Worm (Caenorhabditis elegans) whole organism, mixed stage, embryonic: ENCODE results near the gene F44E2.4.

Experiments used
- M03D4.4 ChIP-seq: sonication (generic microtip); optimal IDR thresholded peaks from 2 replicates; lab custom pipeline; 2017; ENCODE audit warnings: mild to moderate bottlenecking, missing genetic modification characterization, missing compliant biosample characterization
- blmp-1 ChIP-seq: fragments of 150-350 bp; optimal IDR thresholded peaks from 2 replicates; lab custom pipeline; 2014; ENCODE audit warnings: missing biosample characterization, missing genetic modification characterization
- ceh-39 ChIP-seq: fragments of 150-350 bp; optimal IDR thresholded peaks from 2 replicates; lab custom pipeline; 2014; ENCODE audit warnings: missing biosample characterization, missing genetic modification characterization
- ceh-43 ChIP-seq: fragments of 200-800 bp; sonication (Bioruptor generic); optimal IDR thresholded peaks from 2 replicates; lab custom pipeline; 2018; ENCODE audit warnings: mild to moderate bottlenecking, missing genetic modification characterization, moderate library complexity, missing compliant biosample characterization
- cnd-1 ChIP-seq: fragments of 200-800 bp; sonication (Bioruptor generic); optimal IDR thresholded peaks from 2 replicates; lab custom pipeline; 2018; ENCODE audit warnings: mild to moderate bottlenecking, missing genetic modification characterization, missing compliant biosample characterization
- drap-1 ChIP-seq: fragments of 200-800 bp; sonication (Bioruptor generic); optimal IDR thresholded peaks from 3 replicates; lab custom pipeline; 2018; ENCODE audit warnings: mild to moderate bottlenecking, missing genetic modification characterization, missing compliant biosample characterization
- elt-1 ChIP-seq: sonication (generic microtip); optimal IDR thresholded peaks from 2 replicates; lab custom pipeline; 2017; ENCODE audit warnings: missing genetic modification characterization, mild to moderate bottlenecking, missing compliant biosample characterization, antibody characterized with exemption, moderate library complexity, borderline replicate concordance; ENCODE audit not compliant: insufficient read depth
- elt-3 ChIP-seq: fragments of 150-350 bp; optimal IDR thresholded peaks from 2 replicates; lab custom pipeline; 2014; ENCODE audit warnings: missing biosample characterization, missing genetic modification characterization
- flh-1 ChIP-seq: fragments of 200-800 bp; sonication (Bioruptor generic); optimal IDR thresholded peaks from 2 replicates; lab custom pipeline; 2018; ENCODE audit warnings: mild to moderate bottlenecking, missing genetic modification characterization, moderate library complexity, missing compliant biosample characterization
- ham-2 ChIP-seq: fragments of 200-800 bp; sonication (Bioruptor generic); optimal IDR thresholded peaks from 2 replicates; lab custom pipeline; 2018; ENCODE audit warnings: mild to moderate bottlenecking, missing genetic modification characterization, missing compliant biosample characterization
- hlh-1 ChIP-seq: fragments of 150-350 bp; optimal IDR thresholded peaks from 2 replicates; lab custom pipeline; 2014; ENCODE audit warnings: missing biosample characterization, missing genetic modification reagents, missing genetic modification characterization
- lin-13 ChIP-seq: fragments of 150-350 bp; optimal IDR thresholded peaks from 2 replicates; lab custom pipeline; 2014; ENCODE audit warnings: missing biosample characterization, missing genetic modification characterization
- lin-32 ChIP-seq: fragments of 200-800 bp; sonication (Bioruptor generic); optimal IDR thresholded peaks from 2 replicates; lab custom pipeline; 2018; ENCODE audit warnings: mild to moderate bottlenecking, missing genetic modification characterization, missing compliant biosample characterization
- lsy-2 ChIP-seq: fragments of 150-350 bp; optimal IDR thresholded peaks from 2 replicates; lab custom pipeline; 2014; ENCODE audit warnings: missing biosample characterization, missing genetic modification characterization
- mep-1 ChIP-seq: fragments of 150-350 bp; optimal IDR thresholded peaks from 2 replicates; lab custom pipeline; 2017; ENCODE audit warnings: missing biosample characterization, missing genetic modification reagents, missing genetic modification characterization, inconsistent platforms
- mls-2 ChIP-seq: sonication (generic microtip); optimal IDR thresholded peaks from 2 replicates; lab custom pipeline; 2016; ENCODE audit warnings: mild to moderate bottlenecking, missing genetic modification characterization, moderate library complexity, missing compliant biosample characterization
- nhr-12 ChIP-seq: fragments of 150-350 bp; optimal IDR thresholded peaks from 2 replicates; lab custom pipeline; 2014; ENCODE audit warnings: missing biosample characterization, missing genetic modification characterization
- nhr-237 ChIP-seq: fragments of 150-350 bp; optimal IDR thresholded peaks from 2 replicates; lab custom pipeline; 2014; ENCODE audit warnings: missing biosample characterization, missing genetic modification characterization
- nhr-76 ChIP-seq: sonication (generic microtip); optimal IDR thresholded peaks from 2 replicates; lab custom pipeline; 2017; ENCODE audit warnings: missing biosample characterization, missing genetic modification characterization
- pha-4 ChIP-seq: fragments of 150-350 bp; optimal IDR thresholded peaks from 2 replicates; lab custom pipeline; 2018; ENCODE audit warnings: missing biosample characterization, missing genetic modification reagents, missing genetic modification characterization
- snpc-4 ChIP-seq: fragments of 150-350 bp; optimal IDR thresholded peaks from 2 replicates; lab custom pipeline; 2014; ENCODE audit warnings: missing biosample characterization, missing genetic modification characterization
- sptf-1 ChIP-seq: sonication (generic microtip); optimal IDR thresholded peaks from 2 replicates; lab custom pipeline; 2017; ENCODE audit warnings: mild to moderate bottlenecking, missing genetic modification characterization, moderate library complexity, missing compliant biosample characterization
- tbx-8 ChIP-seq: fragments of 200-800 bp; sonication (Bioruptor generic); optimal IDR thresholded peaks from 2 replicates; lab custom pipeline; 2018; ENCODE audit warnings: mild to moderate bottlenecking, missing genetic modification characterization, moderate library complexity, missing compliant biosample characterization
- unc-120 ChIP-seq: sonication (generic microtip); optimal IDR thresholded peaks from 2 replicates; lab custom pipeline; 2017; ENCODE audit warnings: missing genetic modification characterization, missing compliant biosample characterization; ENCODE audit not compliant: poor library complexity, severe bottlenecking
- unc-39 ChIP-seq: fragments of 150-350 bp; optimal IDR thresholded peaks from 2 replicates; lab custom pipeline; 2014; ENCODE audit warnings: missing biosample characterization, missing genetic modification characterization
- unc-62 ChIP-seq: fragments of 150-350 bp; optimal IDR thresholded peaks from 2 replicates; lab custom pipeline; 2014; ENCODE audit warnings: missing biosample characterization, missing genetic modification reagents, missing genetic modification characterization
- zip-8 ChIP-seq: fragments of 150-350 bp; optimal IDR thresholded peaks from 2 replicates; lab custom pipeline; 2014; ENCODE audit warnings: missing biosample characterization, missing genetic modification characterization

The F44E2.4 gene

ce11 chrIII:8866983-8867842 lies 29.0 kb upstream of the F44E2.4 start:
- TF ChIP-seq flh-1 (GFP tag; lab: Kevin White, UChicago) (no peak), lin-32 (GFP tag; lab: Kevin White, UChicago) (no peak), hlh-1 (tag; lab: Kevin White, UChicago) (peak; percentile 79), mep-1 (tag; lab: Kevin White, UChicago) (no peak)
- TF ChIP-seq, all 35 proteins: peak for 1

- TF ChIP-seq mep-1 (tag; lab: Kevin White, UChicago): no peak
- no peak for TF ChIP-seq lsy-2 (tag; lab: Kevin White, UChicago)
- TF ChIP-seq lin-13 (tag; lab: Kevin White, UChicago): no peak
- TF ChIP-seq ceh-43 (GFP tag; lab: Kevin White, UChicago): no peak
- no peak for TF ChIP-seq hlh-1 (tag; lab: Kevin White, UChicago)
- no peak for TF ChIP-seq mls-2 (tag; lab: Kevin White, UChicago)
- TF ChIP-seq nhr-12 (tag; lab: Kevin White, UChicago): no peak
- no peak for TF ChIP-seq blmp-1 (tag; lab: Kevin White, UChicago)
- TF ChIP-seq unc-39 (tag; lab: Kevin White, UChicago): no peak
- no peak for TF ChIP-seq ceh-39
- TF ChIP-seq elt-3 (tag; lab: Kevin White, UChicago): no peak
- TF ChIP-seq, all 35 proteins: peak for 0
Observed at ce11 chrIII:8866038-8866437, 27.8 kb upstream of the F44E2.4 start.

ce11 chrIII:8865294-8865766 lies 27.1 kb upstream of the F44E2.4 start:
- no peak for TF ChIP-seq tbx-8 (GFP tag; lab: Kevin White, UChicago)
- peak; percentile 38 for TF ChIP-seq cnd-1 (tag; lab: Kevin White, UChicago)
- no peak for TF ChIP-seq elt-1
- peak; percentile 57 for TF ChIP-seq sptf-1 (tag; lab: Kevin White, UChicago)
- peak; percentile 60 for TF ChIP-seq unc-62 (GFP tag; lab: Kevin White, UChicago)
- peak; percentile 74 for TF ChIP-seq drap-1 (GFP tag; lab: Kevin White, UChicago)
- TF ChIP-seq hlh-1 (tag; lab: Kevin White, UChicago): peak; percentile 70
- peak; percentile 8 for TF ChIP-seq pha-4 (tag; lab: Kevin White, UChicago)
- TF ChIP-seq elt-3 (tag; lab: Kevin White, UChicago): no peak
- peak; percentile 50 for TF ChIP-seq ham-2 (GFP tag; lab: Kevin White, UChicago)
- peak; percentile 17 for TF ChIP-seq mls-2 (tag; lab: Kevin White, UChicago)
- TF ChIP-seq unc-120 (tag; lab: Kevin White, UChicago): peak; percentile 84
- TF ChIP-seq nhr-76: no peak
- peak; percentile 60 for TF ChIP-seq M03D4.4
- TF ChIP-seq lin-13 (tag; lab: Kevin White, UChicago): peak; percentile 39

DNA sequence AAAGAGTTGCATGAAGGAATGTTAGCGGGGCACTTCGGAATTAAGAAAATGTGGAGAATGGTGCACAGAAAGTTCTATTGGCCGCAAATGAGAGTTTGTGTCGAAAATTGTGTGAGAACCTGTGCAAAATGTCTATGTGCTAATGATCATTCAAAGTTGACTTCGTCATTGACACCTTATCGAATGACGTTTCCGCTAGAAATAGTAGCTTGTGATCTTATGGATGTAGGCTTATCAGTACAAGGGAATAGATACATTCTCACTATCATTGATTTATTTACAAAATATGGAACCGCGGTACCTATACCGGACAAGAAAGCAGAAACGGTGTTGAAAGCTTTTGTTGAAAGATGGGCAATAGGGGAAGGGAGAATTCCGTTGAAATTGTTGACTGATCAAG lies 20.3 kb upstream of the F44E2.4 start:
- TF ChIP-seq pha-4 (tag; lab: Kevin White, UChicago): no peak
- no peak for TF ChIP-seq unc-120 (tag; lab: Kevin White, UChicago)
- no peak for TF ChIP-seq elt-1
- no peak for TF ChIP-seq unc-39 (tag; lab: Kevin White, UChicago)
- no peak for TF ChIP-seq tbx-8 (GFP tag; lab: Kevin White, UChicago)
- TF ChIP-seq snpc-4: no peak

- no peak for TF ChIP-seq lin-32 (GFP tag; lab: Kevin White, UChicago)
- TF ChIP-seq nhr-76: no peak
- no peak for TF ChIP-seq nhr-237 (tag; lab: Kevin White, UChicago)
- no peak for TF ChIP-seq drap-1 (GFP tag; lab: Kevin White, UChicago)
- no peak for TF ChIP-seq unc-39 (tag; lab: Kevin White, UChicago)
- TF ChIP-seq mep-1 (tag; lab: Kevin White, UChicago): no peak
- no peak for TF ChIP-seq pha-4 (tag; lab: Kevin White, UChicago)
- TF ChIP-seq sptf-1 (tag; lab: Kevin White, UChicago): no peak
Observed at ce11 chrIII:8851961-8852360, 13.7 kb upstream of the F44E2.4 start, which contains the start of gene plg-1. plg-1 (plus strand) TSS chrIII:8852261.

DNA sequence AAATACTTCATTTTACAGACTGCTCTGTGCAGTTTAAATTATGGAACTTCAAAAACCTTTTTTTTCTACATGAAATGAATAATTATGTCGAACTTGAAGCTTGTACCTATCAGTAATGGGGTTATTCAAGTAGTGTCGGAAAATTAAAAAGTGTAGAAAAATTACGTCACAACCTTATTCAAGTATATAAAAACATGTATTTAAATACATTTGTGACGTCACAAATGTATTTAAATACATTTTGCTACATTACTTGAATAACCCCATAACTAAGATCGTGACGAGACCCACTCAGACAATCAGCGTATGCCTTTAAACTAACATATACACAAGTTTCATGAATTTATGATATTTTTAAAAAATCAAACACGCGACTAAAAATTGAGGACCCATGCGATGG lies 12.8 kb upstream of the F44E2.4 start:
- peak; percentile 91 for TF ChIP-seq zip-8 (tag; lab: Kevin White, UChicago)
- TF ChIP-seq, all 35 proteins: peak for 1; not testable (repeated sequence) for 34
